Fruit fly (Drosophila melanogaster) whole organism, larva: ENCODE results near the gene Cyp304a1.

ENCODE experiments used
- noc ChIP-seq: fragments of 200-800 bp; sonication (Bioruptor generic); optimal IDR thresholded peaks from 3 replicates; lab custom pipeline; 2019; ENCODE audit warnings: missing biosample characterization, mild to moderate bottlenecking, missing genetic modification characterization, moderate library complexity

Cyp304a1 gene

dm6 chr3R:13015402-13015801 is 51.8 kb downstream of the Cyp304a1 start:
- TF ChIP-seq noc (tag; lab: Kevin White, UChicago), result no peak
